Worm (Caenorhabditis elegans) whole organism, early embryonic: ENCODE measurements around the gene nhx-9.

Experiments
- F13C5.2 ChIP-seq: sonication (generic microtip); optimal IDR thresholded peaks from 2 replicates; lab custom pipeline; 2017; ENCODE audit warnings: mild to moderate bottlenecking, missing genetic modification characterization, inconsistent platforms, missing compliant biosample characterization
- aly-1 ChIP-seq: sonication (generic microtip); optimal IDR thresholded peaks from 2 replicates; lab custom pipeline; 2016; ENCODE audit warnings: missing genetic modification characterization, missing compliant biosample characterization
- ama-1 ChIP-seq: fragments of 150-350 bp; optimal IDR thresholded peaks from 2 replicates; lab custom pipeline; 2014
- flt-1 ChIP-seq: fragments of 200-800 bp; sonication (Bioruptor generic); IDR thresholded peaks from 2 replicates; pipeline ENCODE4 v1.3.6; 2022; ENCODE audit warnings: missing genetic modification characterization, missing compliant biosample characterization
- hmbx-1 ChIP-seq: sonication (generic microtip); optimal IDR thresholded peaks from 2 replicates; lab custom pipeline; 2016; ENCODE audit warnings: mild to moderate bottlenecking, missing genetic modification characterization, missing compliant biosample characterization
- hmg-4 ChIP-seq: fragments of 200-800 bp; sonication (Bioruptor generic); optimal IDR thresholded peaks from 2 replicates; lab custom pipeline; 2018; ENCODE audit warnings: mild to moderate bottlenecking, missing genetic modification characterization, missing compliant biosample characterization
- sea-1 ChIP-seq: fragments of 200-800 bp; sonication (Bioruptor generic); conservative IDR thresholded peaks from 2 replicates; pipeline ENCODE4 v1.3.6; 2022; ENCODE audit warnings: missing genetic modification characterization, missing compliant biosample characterization
- tbx-11 ChIP-seq: fragments of 200-800 bp; sonication (Bioruptor generic); IDR thresholded peaks from 2 replicates; pipeline ENCODE4 v1.3.6; 2022; ENCODE audit warnings: missing genetic modification characterization, missing compliant biosample characterization
- tra-4 ChIP-seq: sonication (generic microtip); optimal IDR thresholded peaks from 2 replicates; lab custom pipeline; 2017; ENCODE audit warnings: missing genetic modification characterization, missing compliant biosample characterization

DNA sequence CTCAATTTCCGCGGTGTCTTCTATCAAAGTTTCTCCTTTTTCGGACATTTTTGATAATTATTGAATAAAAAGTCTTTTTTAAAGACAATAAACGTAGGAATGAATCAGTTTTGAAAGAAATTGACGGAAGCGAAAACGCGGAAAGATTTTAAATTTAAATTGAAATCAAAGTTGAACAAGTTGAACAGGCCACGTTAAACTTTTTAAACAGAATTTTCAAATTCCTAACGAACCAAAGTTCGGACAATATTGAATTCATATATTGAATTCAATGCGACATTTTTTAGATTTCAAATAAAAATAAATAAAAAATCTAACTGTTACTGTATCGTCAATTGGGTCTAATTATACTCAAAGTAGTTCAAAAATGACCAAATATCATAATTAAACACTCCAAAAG, 19.0 kb downstream of the nhx-9 start, which contains the start of gene hdl-1:
- TF ChIP-seq ama-1 (lab: Kevin White, UChicago) (no peak), F13C5.2 (tag; lab: Kevin White, UChicago) (no peak), sea-1 (GFP tag; lab: Robert Waterston, UW) (no peak), flt-1 (GFP tag; lab: Robert Waterston, UW) (no peak), tbx-11 (GFP tag; lab: Robert Waterston, UW) (no peak), tra-4 (no peak), aly-1 (tag; lab: Kevin White, UChicago) (no peak), hmbx-1 (tag; lab: Kevin White, UChicago) (no peak), hmg-4 (GFP tag; lab: Kevin White, UChicago) (no peak)
